Worm (Caenorhabditis elegans): Measurements from ENCODE around the gene C49H3.12.

DNA sequence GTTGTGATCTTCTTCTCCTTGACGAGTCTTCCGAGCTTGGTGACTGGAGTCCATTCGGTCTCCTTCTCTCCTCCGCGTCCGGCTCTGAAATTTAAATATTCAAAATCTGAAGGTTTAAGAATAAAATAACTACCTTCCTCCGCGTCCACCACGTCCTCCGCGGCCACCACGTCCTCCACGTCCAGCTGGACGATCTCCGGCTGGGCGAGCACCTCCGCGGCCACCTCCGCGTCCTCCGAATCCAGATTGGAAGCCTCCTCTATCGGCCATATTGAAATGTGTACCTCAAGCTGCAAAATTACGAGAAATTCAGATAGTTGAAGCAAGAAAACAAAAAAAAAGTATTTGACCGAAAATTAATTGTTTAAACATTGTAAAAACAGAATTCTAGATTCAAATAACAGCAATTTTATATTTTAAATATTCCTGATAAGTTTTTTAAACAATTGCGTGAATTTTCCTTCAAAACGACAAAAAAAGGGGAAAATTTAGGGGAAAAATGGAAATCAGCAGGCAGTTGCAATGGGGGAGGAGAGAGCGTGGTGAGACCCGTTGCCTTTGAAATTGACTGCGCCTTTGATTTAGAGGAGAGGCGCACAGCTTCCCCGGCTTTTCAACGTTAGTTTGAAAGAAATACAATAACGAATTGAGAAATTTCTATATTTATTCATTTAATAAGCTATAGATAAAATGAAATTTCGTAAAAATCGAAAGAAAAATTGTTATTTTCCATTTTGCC is 847 bp downstream of the C49H3.12 start, which contains the start of gene rps-2:
- no peak for TF ChIP-seq jun-1 (tag; optimal IDR thresholded peaks at IDR 0.05)
- no peak for TF ChIP-seq ztf-11 (tag; optimal IDR thresholded peaks at IDR 0.05)
- no peak for TF ChIP-seq lin-39 (tag; optimal IDR thresholded peaks at IDR 0.05)
- no peak for TF ChIP-seq ama-1 (optimal IDR thresholded peaks at IDR 0.05)
- TF ChIP-seq zag-1 (tag; optimal IDR thresholded peaks at IDR 0.05) = no peak
- no peak for TF ChIP-seq fkh-10 (GFP tag; optimal IDR thresholded peaks at IDR 0.05)
- TF ChIP-seq mdl-1 (tag; optimal IDR thresholded peaks at IDR 0.05) = no peak
- TF ChIP-seq nhr-77 (tag; optimal IDR thresholded peaks at IDR 0.05) = no peak
- no peak for TF ChIP-seq mml-1 (tag; optimal IDR thresholded peaks at IDR 0.05)
- no peak for TF ChIP-seq snpc-4 (tag; optimal IDR thresholded peaks at IDR 0.05)
- no peak for TF ChIP-seq nhr-237 (tag; optimal IDR thresholded peaks at IDR 0.05)
- TF ChIP-seq daf-12 (tag; optimal IDR thresholded peaks at IDR 0.05) = no peak

All from whole organism, L3 larva.